Fruit fly (Drosophila melanogaster) Kc167 (cell line): ENCODE results near the gene CG13983.

Experiments used
- h ChIP-seq: fragments of >200 bp; optimal IDR thresholded peaks from 3 replicates; lab custom pipeline; 2018; ENCODE audit warnings: missing external identifiers
- insv ChIP-seq: fragments of >200 bp; optimal IDR thresholded peaks from 3 replicates; lab custom pipeline; 2018; ENCODE audit warnings: missing external identifiers
- psq ChIP-seq: fragments of >200 bp; optimal IDR thresholded peaks from 2 replicates; lab custom pipeline; 2017; ENCODE audit warnings: missing external identifiers
- ttk ChIP-seq: sonication (Bioruptor generic); optimal IDR thresholded peaks from 2 replicates; lab custom pipeline; 2017; ENCODE audit warnings: missing external identifiers

DNA sequence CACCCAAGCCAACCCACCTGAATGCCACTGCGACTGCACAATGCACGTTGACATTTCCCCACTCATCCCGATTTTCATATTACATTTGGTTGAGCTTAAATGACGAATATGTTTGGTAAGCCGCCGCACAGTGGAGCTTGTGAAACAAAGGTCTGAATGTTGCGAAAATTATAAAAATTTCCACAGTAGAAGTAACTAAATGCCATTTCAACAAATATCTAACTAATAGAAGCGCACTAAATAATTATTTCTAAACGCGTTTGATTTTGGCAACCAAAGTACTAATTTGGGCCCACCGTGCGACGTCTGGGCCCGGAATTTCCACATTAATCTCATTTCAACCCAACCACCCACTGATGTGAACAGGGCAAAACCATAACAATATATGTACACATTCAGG, 42.6 kb upstream of the CG13983 start:
- TF ChIP-seq insv (no peak), psq (lab: Kevin White, UChicago) (no peak), h (no peak), ttk (no peak)
